Fruit fly (Drosophila melanogaster) S2 (cell line): ENCODE data around the gene kipf.

Experiments used
- CG8478 ChIP-seq: fragments of >200 bp; optimal IDR thresholded peaks from 2 replicates; lab custom pipeline; 2018
- CTCF ChIP-seq, 2 experiments: fragments of >200 bp; optimal IDR thresholded peaks; 2 replicates each; lab custom pipeline; 2018

DNA sequence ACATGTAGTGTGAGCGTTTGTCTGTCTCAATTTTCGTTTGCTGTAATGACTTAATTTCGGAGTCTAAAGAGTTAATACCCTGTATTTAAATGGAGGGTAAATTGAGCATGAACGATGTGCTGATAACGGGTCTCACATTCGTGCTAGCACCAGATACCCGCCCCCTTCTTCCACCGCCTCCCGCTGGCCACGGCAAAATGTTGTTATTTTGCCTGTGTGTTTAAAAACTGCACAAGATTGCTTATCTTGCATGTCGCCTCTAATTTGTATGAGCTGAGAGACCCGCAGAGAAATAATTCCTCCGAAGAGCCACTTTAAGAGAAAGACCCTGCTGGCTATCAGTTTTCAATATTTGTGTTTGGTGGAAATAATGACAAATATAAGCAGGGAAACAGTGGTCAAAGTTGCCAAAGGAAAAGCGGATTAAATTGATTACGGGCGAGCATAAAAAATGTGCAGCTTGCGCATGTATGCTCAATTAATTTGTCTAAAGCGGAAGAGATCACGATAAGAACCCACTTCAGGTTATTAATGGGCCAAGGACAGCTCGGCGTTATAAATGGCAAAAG is 51.2 kb downstream of the kipf start:
- no peak for TF ChIP-seq CTCF (optimal IDR thresholded peaks at IDR 0.05; lab: Kevin White, UChicago)
- no peak for TF ChIP-seq CG8478 (lab: Kevin White, UChicago)
